Fruit fly (Drosophila melanogaster) whole organism, embryonic: ENCODE measurements around the gene Eip75B.

ENCODE experiments used
- Atf-2 ChIP-seq: fragments of 200-800 bp; sonication (Bioruptor generic); optimal IDR thresholded peaks from 2 replicates; lab custom pipeline; 2016; ENCODE audit warnings: missing biosample characterization, missing genetic modification characterization
- Awh ChIP-seq: fragments of 200-800 bp; sonication (Bioruptor generic); IDR thresholded peaks from 2 replicates; pipeline ENCODE4, ENCODE4 v1.3.6; 2022; ENCODE audit warnings: missing biosample characterization, missing genetic modification characterization
- CG10565 ChIP-seq: fragments of 200-800 bp; sonication (Bioruptor generic); optimal IDR thresholded peaks from 3 replicates; lab custom pipeline; 2016; ENCODE audit warnings: missing biosample characterization, mild to moderate bottlenecking, missing genetic modification characterization
- CG10979 ChIP-seq: fragments of 200-800 bp; sonication (Bioruptor generic); optimal IDR thresholded peaks from 2 replicates; lab custom pipeline; 2018; ENCODE audit warnings: missing biosample characterization, mild to moderate bottlenecking, missing genetic modification characterization, moderate library complexity
- CG12219 ChIP-seq: fragments of 200-800 bp; sonication (Bioruptor generic); optimal IDR thresholded peaks from 3 replicates; lab custom pipeline; 2018; ENCODE audit warnings: missing biosample characterization, mild to moderate bottlenecking, missing genetic modification characterization
- CG12659 ChIP-seq: fragments of 200-800 bp; sonication (Bioruptor generic); optimal IDR thresholded peaks from 3 replicates; lab custom pipeline; 2017; ENCODE audit warnings: mild to moderate bottlenecking, missing biosample characterization, missing genetic modification reagents, missing genetic modification characterization
- CG13624 ChIP-seq: fragments of 200-800 bp; sonication (Bioruptor generic); optimal IDR thresholded peaks from 2 replicates; lab custom pipeline; 2016; ENCODE audit warnings: missing biosample characterization, missing genetic modification characterization
- CG13894 ChIP-seq: fragments of 200-800 bp; sonication (Bioruptor generic); optimal IDR thresholded peaks from 3 replicates; lab custom pipeline; 2018; ENCODE audit warnings: missing biosample characterization, mild to moderate bottlenecking, missing genetic modification characterization, moderate library complexity
- CG14667 ChIP-seq: fragments of 200-800 bp; sonication (Bioruptor generic); IDR thresholded peaks from 2 replicates; pipeline ENCODE4 v1.3.6; 2022; ENCODE audit warnings: missing biosample characterization, missing genetic modification characterization
- CG15269 ChIP-seq: fragments of 200-800 bp; sonication (Bioruptor generic); optimal IDR thresholded peaks from 2 replicates; lab custom pipeline; 2018; ENCODE audit warnings: missing biosample characterization, mild to moderate bottlenecking, missing genetic modification characterization, moderate library complexity
- CG17912 ChIP-seq: fragments of 200-800 bp; sonication (Bioruptor generic); optimal IDR thresholded peaks from 2 replicates; lab custom pipeline; 2018; ENCODE audit warnings: missing biosample characterization, mild to moderate bottlenecking, missing genetic modification characterization
- CG18599 ChIP-seq: fragments of 200-800 bp; sonication (Bioruptor generic); optimal IDR thresholded peaks from 3 replicates; lab custom pipeline; 2017; ENCODE audit warnings: missing biosample characterization, missing genetic modification characterization, mild to moderate bottlenecking, moderate library complexity, missing genetic modification reagents
- CG2129 ChIP-seq: fragments of 200-800 bp; sonication (Bioruptor generic); IDR thresholded peaks from 2 replicates; pipeline ENCODE4 v1.3.6; 2022; ENCODE audit warnings: missing biosample characterization, missing genetic modification characterization; ENCODE audit not compliant: partially characterized antibody
- CG31388 ChIP-seq: fragments of 200-800 bp; sonication (Bioruptor generic); optimal IDR thresholded peaks from 2 replicates; lab custom pipeline; 2016; ENCODE audit warnings: missing biosample characterization, missing genetic modification characterization
- CG32767 ChIP-seq: fragments of 200-800 bp; sonication (Bioruptor generic); IDR thresholded peaks from 2 replicates; pipeline ENCODE4 v1.3.6; 2022; ENCODE audit warnings: missing biosample characterization, missing genetic modification characterization
- CG3281 ChIP-seq: fragments of 200-800 bp; sonication (Bioruptor generic); optimal IDR thresholded peaks from 3 replicates; lab custom pipeline; 2017; ENCODE audit warnings: missing biosample characterization, mild to moderate bottlenecking, missing genetic modification characterization
- CG3726 ChIP-seq: fragments of 200-800 bp; sonication (Bioruptor generic); IDR thresholded peaks from 3 replicates; pipeline ENCODE4, ENCODE4 v1.3.6; 2022; ENCODE audit warnings: missing biosample characterization, missing genetic modification characterization
- CG4820 ChIP-seq: fragments of 200-800 bp; sonication (Bioruptor generic); optimal IDR thresholded peaks from 3 replicates; lab custom pipeline; 2016; ENCODE audit warnings: missing biosample characterization, missing genetic modification characterization
- CG6854 ChIP-seq: fragments of 200-800 bp; sonication (Bioruptor generic); optimal IDR thresholded peaks from 3 replicates; lab custom pipeline; 2017; ENCODE audit warnings: missing biosample characterization, mild to moderate bottlenecking, missing genetic modification characterization
- CG9932 ChIP-seq: fragments of 200-800 bp; sonication (Bioruptor generic); IDR thresholded peaks from 2 replicates; pipeline ENCODE4 v1.3.6; 2022; ENCODE audit warnings: missing biosample characterization, missing genetic modification characterization
- D ChIP-seq, 2 experiments: fragments of 200-800 bp in 1 of 2; fragments of >200 bp in 1 of 2; sonication (Bioruptor generic) in 1 of 2; optimal IDR thresholded peaks; 2 replicates in 1 of 2; 3 replicates in 1 of 2; lab custom pipeline; 2017; ENCODE audit warnings: mild to moderate bottlenecking in 1 of 2, missing biosample characterization in 1 of 2, missing genetic modification characterization in 1 of 2, missing genetic modification reagents in 1 of 2
- Dek ChIP-seq: fragments of 200-800 bp; sonication (Bioruptor generic); optimal IDR thresholded peaks from 3 replicates; lab custom pipeline; 2019; ENCODE audit warnings: missing biosample characterization, mild to moderate bottlenecking, missing genetic modification characterization, moderate library complexity
- HLH3B ChIP-seq: fragments of 200-800 bp; sonication (Bioruptor generic); IDR thresholded peaks from 2 replicates; pipeline ENCODE4 v1.3.6; 2022; ENCODE audit warnings: missing biosample characterization, missing genetic modification characterization
- HLH4C ChIP-seq: fragments of 200-800 bp; sonication (Bioruptor generic); IDR thresholded peaks from 3 replicates; pipeline ENCODE4 v1.3.6; 2022; ENCODE audit warnings: missing biosample characterization, missing genetic modification characterization; ENCODE audit not compliant: partially characterized antibody
- HLH54F ChIP-seq: fragments of 200-800 bp; sonication (Bioruptor generic); optimal IDR thresholded peaks from 3 replicates; lab custom pipeline; 2016; ENCODE audit warnings: missing biosample characterization, missing genetic modification characterization
- Meics ChIP-seq: fragments of 200-800 bp; sonication (Bioruptor generic); optimal IDR thresholded peaks from 2 replicates; lab custom pipeline; 2017; ENCODE audit warnings: missing biosample characterization, mild to moderate bottlenecking, missing genetic modification characterization
- Optix ChIP-seq: fragments of 200-800 bp; sonication (Bioruptor generic); IDR thresholded peaks from 3 replicates; pipeline ENCODE4 v1.3.6; 2022; ENCODE audit warnings: missing biosample characterization, missing genetic modification characterization
- Ravus ChIP-seq: fragments of 200-800 bp; sonication (Bioruptor generic); IDR thresholded peaks from 2 replicates; pipeline ENCODE4 v1.3.6; 2022; ENCODE audit warnings: missing biosample characterization, missing genetic modification characterization
- Rx ChIP-seq: fragments of 200-800 bp; sonication (Bioruptor generic); IDR thresholded peaks from 2 replicates; pipeline ENCODE4 v1.3.6; 2022; ENCODE audit warnings: missing biosample characterization, missing genetic modification characterization
- Sry-β ChIP-seq: fragments of 200-800 bp; sonication (Bioruptor generic); optimal IDR thresholded peaks from 2 replicates; lab custom pipeline; 2018; ENCODE audit warnings: missing biosample characterization, mild to moderate bottlenecking, missing genetic modification characterization, moderate library complexity
- ara ChIP-seq: fragments of 200-800 bp; sonication (Bioruptor generic); IDR thresholded peaks from 2 replicates; pipeline ENCODE4 v1.3.6; 2022; ENCODE audit warnings: missing biosample characterization, missing genetic modification characterization
- bigmax ChIP-seq: fragments of 200-800 bp; sonication (Bioruptor generic); optimal IDR thresholded peaks from 2 replicates; lab custom pipeline; 2018; ENCODE audit warnings: missing biosample characterization, mild to moderate bottlenecking, missing genetic modification characterization
- bowl ChIP-seq: fragments of 200-800 bp; sonication (Bioruptor generic); IDR thresholded peaks from 2 replicates; pipeline ENCODE4 v1.3.6; 2022; ENCODE audit warnings: missing biosample characterization, missing genetic modification characterization
- dan ChIP-seq: fragments of 200-800 bp; sonication (Bioruptor generic); IDR thresholded peaks from 2 replicates; pipeline ENCODE4 v1.3.6; 2022; ENCODE audit warnings: missing biosample characterization, missing genetic modification characterization
- dmrt11E ChIP-seq: fragments of 200-800 bp; sonication (Bioruptor generic); optimal IDR thresholded peaks from 3 replicates; lab custom pipeline; 2018; ENCODE audit warnings: missing biosample characterization, mild to moderate bottlenecking, missing genetic modification characterization, moderate library complexity
- ftz-f1 ChIP-seq: fragments of 200-800 bp; sonication (Bioruptor generic); optimal IDR thresholded peaks from 2 replicates; lab custom pipeline; 2016; ENCODE audit warnings: missing biosample characterization, missing genetic modification characterization
- gcm ChIP-seq: fragments of 200-800 bp; sonication (Bioruptor generic); optimal IDR thresholded peaks from 2 replicates; lab custom pipeline; 2019; ENCODE audit warnings: missing biosample characterization, mild to moderate bottlenecking, missing genetic modification characterization, moderate library complexity
- jumu ChIP-seq: fragments of 200-800 bp; sonication (Bioruptor generic); optimal IDR thresholded peaks from 3 replicates; lab custom pipeline; 2016; ENCODE audit warnings: missing biosample characterization, missing genetic modification characterization
- klu ChIP-seq: fragments of 200-800 bp; sonication (Bioruptor generic); IDR thresholded peaks from 2 replicates; pipeline ENCODE4 v1.3.6; 2022; ENCODE audit warnings: missing biosample characterization, missing genetic modification characterization
- onecut ChIP-seq: fragments of 200-800 bp; sonication (Bioruptor generic); IDR thresholded peaks from 2 replicates; pipeline ENCODE4 v1.3.6; 2022; ENCODE audit warnings: missing biosample characterization, missing genetic modification characterization
- phol ChIP-seq: fragments of 200-800 bp; sonication (Bioruptor generic); optimal IDR thresholded peaks from 3 replicates; lab custom pipeline; 2018; ENCODE audit warnings: missing biosample characterization, mild to moderate bottlenecking, missing genetic modification characterization, moderate library complexity
- prd ChIP-seq, 3 experiments: fragments of >200 bp in 2 of 3; fragments of 200-800 bp in 1 of 3; sonication (Bioruptor generic) in 1 of 3; optimal IDR thresholded peaks in 2 of 3; IDR thresholded peaks in 1 of 3; 2 replicates in 2 of 3; 3 replicates in 1 of 3; pipeline versions ENCODE4 v1.3.6 to Lab custom; 2017 to 2022; ENCODE audit warnings: missing biosample characterization in 1 of 3, missing genetic modification characterization in 1 of 3
- pros ChIP-seq: fragments of 200-800 bp; sonication (Bioruptor generic); optimal IDR thresholded peaks from 3 replicates; lab custom pipeline; 2019; ENCODE audit warnings: missing biosample characterization, mild to moderate bottlenecking, missing genetic modification characterization, moderate library complexity
- sc ChIP-seq, 3 experiments: fragments of >200 bp in 2 of 3; fragments of 200-800 bp in 1 of 3; sonication (Bioruptor generic) in 1 of 3; optimal IDR thresholded peaks; 2 replicates in 2 of 3; 3 replicates in 1 of 3; lab custom pipeline; 2017; ENCODE audit warnings: mild to moderate bottlenecking in 1 of 3, missing biosample characterization in 1 of 3, missing genetic modification characterization in 1 of 3, missing genetic modification reagents in 1 of 3
- slou ChIP-seq: fragments of 200-800 bp; sonication (Bioruptor generic); optimal IDR thresholded peaks from 3 replicates; lab custom pipeline; 2016; ENCODE audit warnings: missing biosample characterization, missing genetic modification characterization
- ssp ChIP-seq: fragments of 200-800 bp; sonication (Bioruptor generic); IDR thresholded peaks from 2 replicates; pipeline ENCODE4 v1.3.6; 2022; ENCODE audit warnings: missing biosample characterization, missing genetic modification characterization
- wor ChIP-seq: fragments of 200-800 bp; sonication (Bioruptor generic); IDR thresholded peaks from 2 replicates; pipeline ENCODE4 v1.3.6; 2022; ENCODE audit warnings: missing biosample characterization, missing genetic modification characterization

Gene Eip75B

DNA sequence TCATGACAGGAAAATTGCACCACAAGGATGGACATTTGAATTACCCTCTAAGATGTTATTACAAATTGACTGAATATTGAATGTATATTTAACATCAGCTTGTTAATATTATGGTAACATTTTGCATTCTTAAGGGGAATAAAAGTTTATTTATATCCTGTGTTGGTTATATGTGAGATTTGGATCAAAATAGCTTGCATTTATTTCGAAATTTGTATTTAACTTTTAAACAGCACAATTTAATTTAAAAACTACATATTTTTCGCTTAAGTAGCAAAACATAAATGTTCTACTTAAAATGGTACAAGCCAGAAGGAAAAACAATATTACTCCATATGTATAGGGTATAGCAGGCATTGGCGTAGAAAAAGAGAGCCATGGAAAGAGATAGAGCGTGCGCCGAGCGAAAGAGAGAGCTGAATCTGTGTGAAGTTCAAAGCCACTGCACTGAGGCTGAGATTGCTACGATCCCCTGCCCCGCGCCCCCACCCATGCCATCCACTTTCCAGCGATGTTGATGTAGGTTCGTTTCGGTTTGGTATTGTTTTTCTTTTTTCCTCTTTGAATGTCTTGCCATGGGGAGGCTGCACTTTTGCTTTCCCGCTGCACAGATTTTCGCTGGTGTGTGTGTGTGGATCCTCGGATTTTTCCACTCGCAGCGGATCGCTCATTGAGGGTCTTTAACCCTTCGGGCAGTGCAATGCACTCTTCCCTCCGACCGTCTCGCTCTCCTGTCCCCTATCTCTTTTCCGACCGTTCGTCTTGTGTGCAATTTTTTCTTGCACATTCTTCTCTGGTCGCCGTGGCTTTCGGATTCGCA, 59.2 kb downstream of the Eip75B start (continued):
- peak; percentile 72 for TF ChIP-seq dan (GFP tag; lab: Robert Waterston, UW)
- TF ChIP-seq Dek: peak; percentile 29
- TF ChIP-seq Rx: no peak
- peak; percentile 49 for TF ChIP-seq Meics (GFP tag; lab: Kevin White, UChicago)
- TF ChIP-seq CG4820: peak; percentile 92
- 0 out of 3 replicates have a peak, but pooled peaks have one; percentile 49 for TF ChIP-seq CG3726 (GFP tag; lab: Robert Waterston, UW)
- TF ChIP-seq pros (GFP tag; lab: Kevin White, UChicago): peak; percentile 41
- peak; percentile 45 for TF ChIP-seq onecut (GFP tag; lab: Robert Waterston, UW)
- TF ChIP-seq CG18599 (GFP tag; lab: Kevin White, UChicago): peak; percentile 69
- TF ChIP-seq prd (optimal IDR thresholded peaks at IDR 0.05; lab: Kevin White, UChicago): no peak
- peak; percentile 75 for TF ChIP-seq prd (GFP tag; IDR thresholded peaks at IDR 0.05; lab: Robert Waterston, UW)
- no peak for TF ChIP-seq bowl (GFP tag; lab: Robert Waterston, UW)
- peak; percentile 99 for TF ChIP-seq dmrt11E (tag; lab: Kevin White, UChicago)
- TF ChIP-seq CG17912 (GFP tag; lab: Kevin White, UChicago): no peak
- no peak for TF ChIP-seq CG2129 (GFP tag; lab: Robert Waterston, UW)
- peak; percentile 52 for TF ChIP-seq CG3281 (GFP tag; lab: Kevin White, UChicago)
- TF ChIP-seq Atf-2 (GFP tag; lab: Kevin White, UChicago): peak; percentile 89
- TF ChIP-seq Ravus (GFP tag; lab: Robert Waterston, UW): no peak
- TF ChIP-seq CG10979 (tag; lab: Kevin White, UChicago): peak; percentile 96
- peak; percentile 2 for TF ChIP-seq slou (GFP tag; lab: Kevin White, UChicago)
- TF ChIP-seq CG14667: peak; percentile 29; the same call in 1 of the 2 replicates
- no peak for TF ChIP-seq CG9932 (GFP tag; lab: Robert Waterston, UW)
- TF ChIP-seq klu: no peak
- peak; percentile 81 for TF ChIP-seq gcm (GFP tag; lab: Kevin White, UChicago)
- TF ChIP-seq HLH4C (GFP tag; lab: Robert Waterston, UW): no peak
- TF ChIP-seq CG13624: peak; percentile 43
- TF ChIP-seq Sry-β (GFP tag; lab: Kevin White, UChicago): peak; percentile 33
- 0 out of 2 replicates have a peak, but pooled peaks have one; percentile 28 for TF ChIP-seq Awh (GFP tag; lab: Robert Waterston, UW)
- TF ChIP-seq jumu (GFP tag; lab: Kevin White, UChicago): peak; percentile 68
- peak; percentile 31 for TF ChIP-seq HLH54F
- TF ChIP-seq CG31388 (GFP tag; lab: Kevin White, UChicago): peak; percentile 43
- peak; percentile 66 for TF ChIP-seq ara (GFP tag; lab: Robert Waterston, UW)
- TF ChIP-seq ftz-f1 (GFP tag; lab: Kevin White, UChicago): no peak
- peak; percentile 58 for TF ChIP-seq ssp (GFP tag; lab: Robert Waterston, UW)
- TF ChIP-seq CG12219: peak; percentile 68
- no peak for TF ChIP-seq sc (optimal IDR thresholded peaks at IDR 0.05; lab: Kevin White, UChicago)
- peak; percentile 89 for TF ChIP-seq sc (GFP tag; optimal IDR thresholded peaks at IDR 0.05; lab: Kevin White, UChicago)
- TF ChIP-seq CG12659 (GFP tag; lab: Kevin White, UChicago): peak; percentile 66
- peak; percentile 40; the same call in 1 of the 2 replicates for TF ChIP-seq wor (GFP tag; lab: Robert Waterston, UW)
- no peak for TF ChIP-seq CG10565 (GFP tag; lab: Kevin White, UChicago)
- TF ChIP-seq CG15269 (tag; lab: Kevin White, UChicago): peak; percentile 71
- no peak; the same call in 1 of the 2 replicates for TF ChIP-seq CG32767 (GFP tag; lab: Robert Waterston, UW)
- TF ChIP-seq phol (tag; lab: Kevin White, UChicago): peak; percentile 92
- TF ChIP-seq CG6854 (GFP tag; lab: Kevin White, UChicago): no peak
- TF ChIP-seq Optix: no peak
- no peak for TF ChIP-seq bigmax
- TF ChIP-seq CG13894 (tag; lab: Kevin White, UChicago): no peak
- no peak for TF ChIP-seq D (optimal IDR thresholded peaks at IDR 0.05; lab: Kevin White, UChicago)
- TF ChIP-seq D (GFP tag; optimal IDR thresholded peaks at IDR 0.05; lab: Kevin White, UChicago): peak; percentile 91
- TF ChIP-seq HLH3B (GFP tag; lab: Robert Waterston, UW): peak; percentile 50
